Fruit fly (Drosophila melanogaster) whole organism, embryonic: ENCODE results near the gene Or83a.

ENCODE experiments used
- Ada2b ChIP-seq: fragments of 200-800 bp; sonication (Bioruptor generic); IDR thresholded peaks from 2 replicates; pipeline ENCODE4 v1.3.6; 2022; ENCODE audit warnings: missing biosample characterization, missing genetic modification characterization
- CG10209 ChIP-seq: fragments of 200-800 bp; sonication (Bioruptor generic); optimal IDR thresholded peaks from 3 replicates; lab custom pipeline; 2017; ENCODE audit warnings: missing biosample characterization, mild to moderate bottlenecking, missing genetic modification characterization, missing genetic modification reagents
- CG10431 ChIP-seq: fragments of 200-800 bp; sonication (Bioruptor generic); optimal IDR thresholded peaks from 3 replicates; lab custom pipeline; 2018; ENCODE audit warnings: missing biosample characterization, mild to moderate bottlenecking, missing genetic modification characterization
- CG13894 ChIP-seq: fragments of 200-800 bp; sonication (Bioruptor generic); optimal IDR thresholded peaks from 3 replicates; lab custom pipeline; 2018; ENCODE audit warnings: missing biosample characterization, mild to moderate bottlenecking, missing genetic modification characterization, moderate library complexity
- CG16863 ChIP-seq: fragments of 200-800 bp; sonication (Bioruptor generic); optimal IDR thresholded peaks from 3 replicates; lab custom pipeline; 2016; ENCODE audit warnings: missing biosample characterization, missing genetic modification characterization
- CG17359 ChIP-seq: fragments of 200-800 bp; sonication (Bioruptor generic); optimal IDR thresholded peaks from 3 replicates; lab custom pipeline; 2018; ENCODE audit warnings: missing biosample characterization, mild to moderate bottlenecking, missing genetic modification characterization, moderate library complexity
- CG18476 ChIP-seq: fragments of 200-800 bp; sonication (Bioruptor generic); optimal IDR thresholded peaks from 2 replicates; lab custom pipeline; 2016; ENCODE audit warnings: missing biosample characterization, mild to moderate bottlenecking, missing genetic modification characterization
- CG2120 ChIP-seq: fragments of 200-800 bp; sonication (Bioruptor generic); optimal IDR thresholded peaks from 3 replicates; lab custom pipeline; 2016; ENCODE audit warnings: missing biosample characterization, missing genetic modification characterization
- CG31441 ChIP-seq: fragments of 200-800 bp; sonication (Bioruptor generic); IDR thresholded peaks from 2 replicates; pipeline ENCODE4 v1.3.6; 2022; ENCODE audit warnings: missing biosample characterization, missing genetic modification characterization
- CG34422 ChIP-seq: fragments of 200-800 bp; sonication (Bioruptor generic); IDR thresholded peaks from 3 replicates; pipeline ENCODE4 v1.3.6; 2022; ENCODE audit warnings: missing biosample characterization, missing genetic modification characterization
- CG43689 ChIP-seq: fragments of 200-800 bp; sonication (Bioruptor generic); IDR thresholded peaks from 2 replicates; pipeline ENCODE4 v1.3.6; 2022; ENCODE audit warnings: missing biosample characterization, missing genetic modification characterization
- CG4424 ChIP-seq: fragments of 200-800 bp; sonication (Bioruptor generic); optimal IDR thresholded peaks from 3 replicates; lab custom pipeline; 2016; ENCODE audit warnings: missing biosample characterization, missing genetic modification characterization
- CG4820 ChIP-seq: fragments of 200-800 bp; sonication (Bioruptor generic); optimal IDR thresholded peaks from 3 replicates; lab custom pipeline; 2016; ENCODE audit warnings: missing biosample characterization, missing genetic modification characterization
- CG7271 ChIP-seq: fragments of 200-800 bp; sonication (Bioruptor generic); optimal IDR thresholded peaks from 2 replicates; lab custom pipeline; 2018; ENCODE audit warnings: missing biosample characterization, mild to moderate bottlenecking, missing genetic modification characterization, moderate library complexity
- Camta ChIP-seq: fragments of 200-800 bp; sonication (Bioruptor generic); optimal IDR thresholded peaks from 2 replicates; lab custom pipeline; 2016; ENCODE audit warnings: missing biosample characterization, missing genetic modification characterization
- Dip3 ChIP-seq: fragments of 200-800 bp; sonication (Bioruptor generic); optimal IDR thresholded peaks from 3 replicates; lab custom pipeline; 2016; ENCODE audit warnings: missing biosample characterization, missing genetic modification characterization
- Dll ChIP-seq: fragments of 200-800 bp; sonication (Bioruptor generic); IDR thresholded peaks from 4 replicates; pipeline ENCODE4 v1.3.6; 2022; ENCODE audit warnings: missing biosample characterization, missing genetic modification characterization; ENCODE audit not compliant: partially characterized antibody
- MBD-R2 ChIP-seq: fragments of 200-800 bp; sonication (Bioruptor generic); IDR thresholded peaks from 2 replicates; pipeline ENCODE4 v1.3.6; 2022; ENCODE audit warnings: missing biosample characterization, missing genetic modification characterization
- Max ChIP-seq: fragments of 200-800 bp; sonication (Bioruptor generic); optimal IDR thresholded peaks from 2 replicates; lab custom pipeline; 2016; ENCODE audit warnings: missing biosample characterization, mild to moderate bottlenecking, missing genetic modification characterization
- NC2β ChIP-seq: fragments of 200-800 bp; sonication (Bioruptor generic); optimal IDR thresholded peaks from 2 replicates; lab custom pipeline; 2016; ENCODE audit warnings: missing biosample characterization, missing genetic modification characterization
- NfI ChIP-seq: fragments of 200-800 bp; sonication (Bioruptor generic); optimal IDR thresholded peaks from 3 replicates; lab custom pipeline; 2018; ENCODE audit warnings: missing biosample characterization, mild to moderate bottlenecking, missing genetic modification characterization, moderate library complexity
- Ptx1 ChIP-seq: fragments of 200-800 bp; sonication (Bioruptor generic); IDR thresholded peaks from 2 replicates; pipeline ENCODE4 v1.3.6; 2022; ENCODE audit warnings: missing biosample characterization, missing genetic modification characterization
- Rfx ChIP-seq: fragments of 200-800 bp; sonication (Bioruptor generic); IDR thresholded peaks from 2 replicates; pipeline ENCODE4 v1.3.6; 2022; ENCODE audit warnings: missing biosample characterization, missing genetic modification characterization
- Rx ChIP-seq: fragments of 200-800 bp; sonication (Bioruptor generic); IDR thresholded peaks from 2 replicates; pipeline ENCODE4 v1.3.6; 2022; ENCODE audit warnings: missing biosample characterization, missing genetic modification characterization
- Six4 ChIP-seq: fragments of 200-800 bp; sonication (Bioruptor generic); optimal IDR thresholded peaks from 2 replicates; lab custom pipeline; 2016; ENCODE audit warnings: missing biosample characterization, missing genetic modification characterization
- Sry-β ChIP-seq: fragments of 200-800 bp; sonication (Bioruptor generic); optimal IDR thresholded peaks from 2 replicates; lab custom pipeline; 2018; ENCODE audit warnings: missing biosample characterization, mild to moderate bottlenecking, missing genetic modification characterization, moderate library complexity
- Vsx1 ChIP-seq: fragments of 200-800 bp; sonication (Bioruptor generic); optimal IDR thresholded peaks from 2 replicates; lab custom pipeline; 2017; ENCODE audit warnings: missing biosample characterization, mild to moderate bottlenecking, missing genetic modification characterization, missing genetic modification reagents
- Xrp1 ChIP-seq: fragments of 200-800 bp; sonication (Bioruptor generic); IDR thresholded peaks from 2 replicates; pipeline ENCODE4 v1.3.6; 2022; ENCODE audit warnings: missing biosample characterization, missing genetic modification characterization
- bowl ChIP-seq: fragments of 200-800 bp; sonication (Bioruptor generic); IDR thresholded peaks from 2 replicates; pipeline ENCODE4 v1.3.6; 2022; ENCODE audit warnings: missing biosample characterization, missing genetic modification characterization
- caup ChIP-seq: fragments of 200-800 bp; sonication (Bioruptor generic); optimal IDR thresholded peaks from 3 replicates; lab custom pipeline; 2017; ENCODE audit warnings: missing biosample characterization, mild to moderate bottlenecking, missing genetic modification characterization, moderate library complexity; ENCODE audit not compliant: severe bottlenecking
- chn ChIP-seq: fragments of 200-800 bp; sonication (Bioruptor generic); optimal IDR thresholded peaks from 2 replicates; lab custom pipeline; 2016; ENCODE audit warnings: missing biosample characterization, missing genetic modification characterization
- croc ChIP-seq: fragments of 200-800 bp; sonication (Bioruptor generic); conservative IDR thresholded peaks from 3 replicates; pipeline ENCODE4 v1.3.6; 2022; ENCODE audit warnings: missing biosample characterization, missing genetic modification characterization
- dmrt99B ChIP-seq: fragments of 200-800 bp; sonication (Bioruptor generic); optimal IDR thresholded peaks from 2 replicates; lab custom pipeline; 2018; ENCODE audit warnings: missing biosample characterization, mild to moderate bottlenecking, missing genetic modification characterization, moderate library complexity
- ems ChIP-seq: fragments of 200-800 bp; sonication (Bioruptor generic); optimal IDR thresholded peaks from 3 replicates; lab custom pipeline; 2016; ENCODE audit warnings: missing biosample characterization, missing genetic modification characterization
- gfzf ChIP-seq: fragments of 200-800 bp; sonication (Bioruptor generic); optimal IDR thresholded peaks from 2 replicates; lab custom pipeline; 2016; ENCODE audit warnings: missing biosample characterization, mild to moderate bottlenecking, missing genetic modification characterization, moderate library complexity
- hth ChIP-seq: fragments of >200 bp; optimal IDR thresholded peaks from 2 replicates; lab custom pipeline; 2017; ENCODE audit warnings: inconsistent platforms
- klu ChIP-seq: fragments of 200-800 bp; sonication (Bioruptor generic); IDR thresholded peaks from 2 replicates; pipeline ENCODE4 v1.3.6; 2022; ENCODE audit warnings: missing biosample characterization, missing genetic modification characterization
- mirr ChIP-seq: fragments of 200-800 bp; sonication (Bioruptor generic); optimal IDR thresholded peaks from 3 replicates; lab custom pipeline; 2018; ENCODE audit warnings: missing biosample characterization, mild to moderate bottlenecking, missing genetic modification characterization
- mld ChIP-seq: fragments of 200-800 bp; sonication (Bioruptor generic); IDR thresholded peaks from 3 replicates; pipeline ENCODE4 v1.3.6; 2022; ENCODE audit warnings: missing biosample characterization, missing genetic modification characterization; ENCODE audit not compliant: partially characterized antibody
- odd ChIP-seq: fragments of 200-800 bp; sonication (Bioruptor generic); optimal IDR thresholded peaks from 2 replicates; lab custom pipeline; 2017; ENCODE audit warnings: missing biosample characterization, mild to moderate bottlenecking, missing genetic modification characterization
- org-1 ChIP-seq: fragments of 200-800 bp; sonication (Bioruptor generic); optimal IDR thresholded peaks from 2 replicates; lab custom pipeline; 2017; ENCODE audit warnings: missing biosample characterization, missing genetic modification characterization
- sc ChIP-seq, 3 experiments: fragments of >200 bp in 2 of 3; fragments of 200-800 bp in 1 of 3; sonication (Bioruptor generic) in 1 of 3; optimal IDR thresholded peaks; 2 replicates in 2 of 3; 3 replicates in 1 of 3; lab custom pipeline; 2017; ENCODE audit warnings: mild to moderate bottlenecking in 1 of 3, missing biosample characterization in 1 of 3, missing genetic modification characterization in 1 of 3, missing genetic modification reagents in 1 of 3
- scrt ChIP-seq: fragments of 200-800 bp; sonication (Bioruptor generic); optimal IDR thresholded peaks from 2 replicates; lab custom pipeline; 2018; ENCODE audit warnings: missing biosample characterization, mild to moderate bottlenecking, missing genetic modification characterization, moderate library complexity
- sens-2 ChIP-seq: fragments of 200-800 bp; sonication (Bioruptor generic); IDR thresholded peaks from 2 replicates; pipeline ENCODE4 v1.3.6; 2022; ENCODE audit warnings: missing biosample characterization, missing genetic modification characterization
- sima ChIP-seq: fragments of 200-800 bp; sonication (Bioruptor generic); optimal IDR thresholded peaks from 2 replicates; lab custom pipeline; 2016; ENCODE audit warnings: missing biosample characterization, missing genetic modification characterization
- sob ChIP-seq: fragments of 200-800 bp; sonication (Bioruptor generic); IDR thresholded peaks from 2 replicates; pipeline ENCODE4 v1.3.6; 2022; ENCODE audit warnings: missing biosample characterization, missing genetic modification characterization
- ssp ChIP-seq: fragments of 200-800 bp; sonication (Bioruptor generic); IDR thresholded peaks from 2 replicates; pipeline ENCODE4 v1.3.6; 2022; ENCODE audit warnings: missing biosample characterization, missing genetic modification characterization
- tap ChIP-seq: fragments of 200-800 bp; optimal IDR thresholded peaks from 3 replicates; lab custom pipeline; 2019; ENCODE audit warnings: missing biosample characterization, mild to moderate bottlenecking, missing genetic modification characterization, moderate library complexity
- vnd ChIP-seq: fragments of 200-800 bp; sonication (Bioruptor generic); IDR thresholded peaks from 3 replicates; pipeline ENCODE4 v1.3.6; 2022; ENCODE audit warnings: missing biosample characterization, missing genetic modification characterization; ENCODE audit not compliant: partially characterized antibody

Gene Or83a

dm6 chr3R:5361681-5362319, 37.2 kb downstream of the Or83a start (continued):
- TF ChIP-seq bowl (GFP tag; lab: Robert Waterston, UW) (peak; percentile 47; the same call in 1 of the 2 replicates), mld (GFP tag; lab: Robert Waterston, UW) (0 out of 3 replicates have a peak, but pooled peaks have one; percentile 20), CG4424 (GFP tag; lab: Kevin White, UChicago) (peak; percentile 83), dmrt99B (tag; lab: Kevin White, UChicago) (peak; percentile 88), CG31441 (GFP tag; lab: Robert Waterston, UW) (peak; percentile 79), klu (GFP tag; lab: Robert Waterston, UW) (peak; percentile 71), CG18476 (GFP tag; lab: Kevin White, UChicago) (peak; percentile 66), CG10431 (GFP tag; lab: Kevin White, UChicago) (no peak), odd (GFP tag; lab: Kevin White, UChicago) (peak; percentile 67), caup (peak; percentile 79), Camta (GFP tag; lab: Kevin White, UChicago) (peak; percentile 79), MBD-R2 (GFP tag; lab: Robert Waterston, UW) (peak; percentile 56; the same call in 1 of the 2 replicates), NC2β (peak; percentile 58), hth (no peak), Rx (GFP tag; lab: Robert Waterston, UW) (peak; percentile 68; the same call in 1 of the 2 replicates), Dll (GFP tag; lab: Robert Waterston, UW) (no peak), Sry-β (GFP tag; lab: Kevin White, UChicago) (no peak), vnd (GFP tag; lab: Robert Waterston, UW) (0 out of 3 replicates have a peak, but pooled peaks have one; percentile 29), org-1 (GFP tag; lab: Kevin White, UChicago) (peak; percentile 81), scrt (no peak), Ada2b (GFP tag; lab: Robert Waterston, UW) (peak; percentile 90), CG13894 (peak; percentile 65), NfI (GFP tag; lab: Kevin White, UChicago) (peak; percentile 79), gfzf (GFP tag; lab: Kevin White, UChicago) (no peak), Ptx1 (peak; percentile 90), CG4820 (GFP tag; lab: Kevin White, UChicago) (peak; percentile 79), sens-2 (peak; percentile 66; the same call in 1 of the 2 replicates), mirr (GFP tag; lab: Kevin White, UChicago) (no peak), sima (peak; percentile 30), CG34422 (GFP tag; lab: Robert Waterston, UW) (peak; percentile 87), CG16863 (GFP tag; lab: Kevin White, UChicago) (peak; percentile 74), CG7271 (tag; lab: Kevin White, UChicago) (peak; percentile 26), ems (GFP tag; lab: Kevin White, UChicago) (peak; percentile 73), Dip3 (peak; percentile 85), CG17359 (tag; lab: Kevin White, UChicago) (peak; percentile 90), CG2120 (GFP tag; lab: Kevin White, UChicago) (peak; percentile 91), Vsx1 (peak; percentile 62), chn (peak; percentile 65), sc (optimal IDR thresholded peaks at IDR 0.05; lab: Kevin White, UChicago) (no peak), sc (GFP tag; optimal IDR thresholded peaks at IDR 0.05; lab: Kevin White, UChicago) (peak; percentile 42), CG10209 (GFP tag; lab: Kevin White, UChicago) (peak; percentile 82), tap (tag; lab: Kevin White, UChicago) (peak; percentile 83), Rfx (peak; percentile 93), Max (GFP tag; lab: Kevin White, UChicago) (peak; percentile 61), Xrp1 (GFP tag; lab: Robert Waterston, UW) (peak; percentile 85), sob (GFP tag; lab: Robert Waterston, UW) (peak; percentile 90), croc (GFP tag; lab: Robert Waterston, UW) (peak; percentile 52), CG43689 (GFP tag; lab: Robert Waterston, UW) (peak; percentile 76), Six4 (peak; percentile 70), ssp (GFP tag; lab: Robert Waterston, UW) (peak; percentile 65)
